Fruit fly (Drosophila melanogaster): Measurements from ENCODE around the gene vanin-like.

The vanin-like gene

dm6 chrX:6219845-6220345 is 17.5 kb upstream of the vanin-like start, which contains the start of gene Efr (continued):
- TF ChIP-seq CG11696 (GFP tag; IDR thresholded peaks at IDR 0.05) (no peak), CG4730 (GFP tag; IDR thresholded peaks at IDR 0.05) (no peak), CG14050 (GFP tag; IDR thresholded peaks at IDR 0.05) (no peak), CG8281 (tag; optimal IDR thresholded peaks at IDR 0.05) (no peak), sqz (GFP tag; optimal IDR thresholded peaks at IDR 0.05) (no peak), gcm (GFP tag; optimal IDR thresholded peaks at IDR 0.05) (no peak), tio (GFP tag; optimal IDR thresholded peaks at IDR 0.05) (no peak), CG14965 (GFP tag; optimal IDR thresholded peaks at IDR 0.05; ENCODE audit: borderline replicate concordance) (no peak), ATbp (GFP tag; optimal IDR thresholded peaks at IDR 0.05) (no peak), CG9727 (GFP tag; optimal IDR thresholded peaks at IDR 0.05) (no peak), CG10274 (GFP tag; optimal IDR thresholded peaks at IDR 0.05) (no peak), az2 (GFP tag; optimal IDR thresholded peaks at IDR 0.05) (no peak), CG7556 (GFP tag; optimal IDR thresholded peaks at IDR 0.05) (no peak), run (tag; optimal IDR thresholded peaks at IDR 0.05) (no peak), CG17912 (GFP tag; optimal IDR thresholded peaks at IDR 0.05) (no peak), YL-1 (GFP tag; optimal IDR thresholded peaks at IDR 0.05) (peak; percentile 5), Dref (GFP tag; IDR thresholded peaks at IDR 0.05) (peak; percentile 76), CG7928 (GFP tag; optimal IDR thresholded peaks at IDR 0.05) (no peak), cad (GFP tag; optimal IDR thresholded peaks at IDR 0.05) (no peak), Nf-YA (GFP tag; IDR thresholded peaks at IDR 0.05) (no peak), Neu2 (GFP tag; optimal IDR thresholded peaks at IDR 0.05; ENCODE audit: borderline replicate concordance) (no peak), Side (GFP tag; optimal IDR thresholded peaks at IDR 0.05) (no peak), CG2202 (tag; optimal IDR thresholded peaks at IDR 0.05) (no peak), CrebB (tag; optimal IDR thresholded peaks at IDR 0.05) (peak; percentile 28), H2.0 (GFP tag; IDR thresholded peaks at IDR 0.05) (no peak), Xrp1 (GFP tag; IDR thresholded peaks at IDR 0.05) (no peak; the same call in 1 of the 2 replicates), CG12299 (tag; optimal IDR thresholded peaks at IDR 0.05) (no peak), D19B (GFP tag; optimal IDR thresholded peaks at IDR 0.05) (no peak), CG1647 (GFP tag; optimal IDR thresholded peaks at IDR 0.05) (no peak), sens-2 (GFP tag; IDR thresholded peaks at IDR 0.05) (no peak), Mad (GFP tag; optimal IDR thresholded peaks at IDR 0.05) (no peak), Bgb (GFP tag; IDR thresholded peaks at IDR 0.05; ENCODE audit: partially characterized antibody) (no peak), Stat92E (GFP tag; optimal IDR thresholded peaks at IDR 0.05) (no peak), inv (GFP tag; IDR thresholded peaks at IDR 0.05; ENCODE audit: partially characterized antibody) (no peak), nmo (GFP tag; optimal IDR thresholded peaks at IDR 0.05) (no peak), CG17568 (GFP tag; optimal IDR thresholded peaks at IDR 0.05) (no peak), CG14667 (GFP tag; IDR thresholded peaks at IDR 0.05) (no peak), pb (GFP tag; optimal IDR thresholded peaks at IDR 0.05) (peak; percentile 2), zen2 (GFP tag; IDR thresholded peaks at IDR 0.05; ENCODE audit: partially characterized antibody) (no peak), Fer3 (tag; optimal IDR thresholded peaks at IDR 0.05) (no peak), Elba2 (GFP tag; optimal IDR thresholded peaks at IDR 0.05) (no peak), CG42726 (GFP tag; IDR thresholded peaks at IDR 0.05; ENCODE audit: partially characterized antibody) (no peak), jing (GFP tag; optimal IDR thresholded peaks at IDR 0.05) (no peak), Mrtf (GFP tag; IDR thresholded peaks at IDR 0.05) (no peak), Doc2 (GFP tag; IDR thresholded peaks at IDR 0.05) (no peak), Tbp (GFP tag; optimal IDR thresholded peaks at IDR 0.05) (no peak), CG12942 (GFP tag; optimal IDR thresholded peaks at IDR 0.05) (no peak), en (GFP tag; optimal IDR thresholded peaks at IDR 0.05) (no peak), klu (GFP tag; IDR thresholded peaks at IDR 0.05) (no peak), CG9609 (GFP tag; optimal IDR thresholded peaks at IDR 0.05) (no peak), CG1233 (GFP tag; optimal IDR thresholded peaks at IDR 0.05) (peak; percentile 3), CG14014 (GFP tag; IDR thresholded peaks at IDR 0.05) (no peak)
